Worm (Caenorhabditis elegans) whole organism, L4 larva: ENCODE data around the gene T26C11.8.

Source experiments
- D1046.2 ChIP-seq: fragments of 200-800 bp; sonication (Bioruptor generic); IDR thresholded peaks from 2 replicates; pipeline ENCODE4 v1.3.6; 2022; ENCODE audit warnings: missing genetic modification characterization, missing compliant biosample characterization
- F26F4.8 ChIP-seq: fragments of 200-800 bp; sonication (Bioruptor generic); conservative IDR thresholded peaks from 2 replicates; pipeline ENCODE4 v1.3.6; 2022; ENCODE audit warnings: missing genetic modification characterization, missing compliant biosample characterization
- F49E8.2 ChIP-seq: sonication (generic microtip); optimal IDR thresholded peaks from 2 replicates; lab custom pipeline; 2016; ENCODE audit warnings: missing compliant biosample characterization, mild to moderate bottlenecking, missing genetic modification characterization, borderline replicate concordance
- Y5F2A.4 ChIP-seq: fragments of 200-800 bp; sonication (Bioruptor generic); optimal IDR thresholded peaks from 2 replicates; lab custom pipeline; 2018; ENCODE audit warnings: mild to moderate bottlenecking, missing genetic modification characterization, missing compliant biosample characterization
- ZK546.5 ChIP-seq, 2 experiments: sonication (generic microtip); optimal IDR thresholded peaks; 2 replicates each; lab custom pipeline; 2017; ENCODE audit warnings: missing biosample characterization in 2 of 2, missing genetic modification characterization in 2 of 2
- aha-1 ChIP-seq: fragments of 150-350 bp; peaks from one replicate; lab custom pipeline; 2014; ENCODE audit warnings: missing biosample characterization, missing genetic modification characterization
- aly-2 ChIP-seq: sonication (generic microtip); optimal IDR thresholded peaks from 2 replicates; lab custom pipeline; 2018; ENCODE audit warnings: missing biosample characterization, missing genetic modification characterization
- arid-1 ChIP-seq: fragments of 200-800 bp; sonication (Bioruptor generic); conservative IDR thresholded peaks from 2 replicates; pipeline ENCODE4 v1.3.6; 2022; ENCODE audit warnings: missing genetic modification reagents, missing genetic modification characterization, missing compliant biosample characterization
- ceh-20 ChIP-seq: fragments of 200-800 bp; sonication (Bioruptor generic); IDR thresholded peaks from 2 replicates; pipeline ENCODE4 v1.3.6; 2022; ENCODE audit warnings: missing genetic modification reagents, missing genetic modification characterization, missing compliant biosample characterization
- ceh-28 ChIP-seq: fragments of 150-350 bp; optimal IDR thresholded peaks from 2 replicates; lab custom pipeline; 2014; ENCODE audit warnings: missing biosample characterization, missing genetic modification reagents, missing genetic modification characterization
- cey-2 ChIP-seq: sonication (generic microtip); optimal IDR thresholded peaks from 3 replicates; lab custom pipeline; 2017; ENCODE audit warnings: missing genetic modification characterization, mild to moderate bottlenecking, missing compliant biosample characterization, antibody characterized with exemption, borderline replicate concordance; ENCODE audit not compliant: insufficient read depth
- ctbp-1 ChIP-seq: fragments of 200-800 bp; sonication (Bioruptor generic); IDR thresholded peaks from 2 replicates; pipeline ENCODE4 v1.3.6; 2022; ENCODE audit warnings: missing genetic modification reagents, missing genetic modification characterization, missing compliant biosample characterization
- daf-16 ChIP-seq, 3 experiments: sonication (generic microtip); optimal IDR thresholded peaks; 2 replicates each; lab custom pipeline; 2016 to 2017; ENCODE audit warnings: missing genetic modification characterization in 3 of 3, missing genetic modification reagents in 3 of 3, mild to moderate bottlenecking in 2 of 3, missing compliant biosample characterization in 2 of 3, missing biosample characterization in 1 of 3, moderate library complexity in 1 of 3
- daf-19 ChIP-seq: fragments of 200-800 bp; sonication (Bioruptor generic); conservative IDR thresholded peaks from 2 replicates; pipeline ENCODE4 v1.3.6; 2022; ENCODE audit warnings: missing genetic modification characterization, missing compliant biosample characterization
- duxl-1 ChIP-seq: sonication (generic microtip); optimal IDR thresholded peaks from 2 replicates; lab custom pipeline; 2016; ENCODE audit warnings: mild to moderate bottlenecking, missing genetic modification characterization, moderate library complexity, missing compliant biosample characterization; ENCODE audit not compliant: poor library complexity
- egl-43 ChIP-seq: fragments of 200-800 bp; sonication (Bioruptor generic); IDR thresholded peaks from 2 replicates; pipeline ENCODE4 v1.3.6; 2022; ENCODE audit warnings: missing genetic modification reagents, missing genetic modification characterization, missing compliant biosample characterization
- hif-1 ChIP-seq, 2 experiments: sonication (generic microtip); optimal IDR thresholded peaks; 2 replicates each; lab custom pipeline; 2016 to 2017; ENCODE audit warnings: missing compliant biosample characterization in 2 of 2, missing genetic modification characterization in 2 of 2, missing genetic modification reagents in 2 of 2, missing genotype in 2 of 2, mild to moderate bottlenecking in 1 of 2
- hmg-1.1 ChIP-seq: fragments of 200-800 bp; sonication (Bioruptor generic); IDR thresholded peaks from 2 replicates; pipeline ENCODE4 v1.3.6; 2022; ENCODE audit warnings: missing genetic modification reagents, missing genetic modification characterization, missing compliant biosample characterization
- lim-7 ChIP-seq: fragments of 200-800 bp; sonication (Bioruptor generic); IDR thresholded peaks from 2 replicates; pipeline ENCODE4 v1.3.6; 2022; ENCODE audit warnings: missing genetic modification characterization, missing compliant biosample characterization
- lin-1 ChIP-seq: fragments of 200-800 bp; sonication (Bioruptor generic); IDR thresholded peaks from 2 replicates; pipeline ENCODE4 v1.3.6; 2022; ENCODE audit warnings: missing genetic modification reagents, missing genetic modification characterization, missing compliant biosample characterization
- lin-29 ChIP-seq: fragments of 200-800 bp; sonication (Bioruptor generic); IDR thresholded peaks from 2 replicates; pipeline ENCODE4 v1.3.6; 2022; ENCODE audit warnings: missing genetic modification reagents, missing genetic modification characterization, missing compliant biosample characterization
- lin-38 ChIP-seq: fragments of 200-800 bp; sonication (Bioruptor generic); IDR thresholded peaks from 2 replicates; pipeline ENCODE4 v1.3.6; 2022; ENCODE audit warnings: missing genetic modification reagents, missing genetic modification characterization, missing compliant biosample characterization
- lin-39 ChIP-seq: fragments of 150-350 bp; optimal IDR thresholded peaks from 2 replicates; lab custom pipeline; 2014; ENCODE audit warnings: missing biosample characterization, missing genetic modification reagents, missing genetic modification characterization
- lir-3 ChIP-seq: sonication (generic microtip); optimal IDR thresholded peaks from 2 replicates; lab custom pipeline; 2016; ENCODE audit warnings: mild to moderate bottlenecking, missing genetic modification characterization, missing compliant biosample characterization
- mdl-1 ChIP-seq, 2 experiments: fragments of 150-350 bp in 1 of 2; sonication (generic microtip) in 1 of 2; optimal IDR thresholded peaks; 2 replicates each; lab custom pipeline; 2014 to 2017; ENCODE audit warnings: missing biosample characterization in 2 of 2, missing genetic modification characterization in 2 of 2
- mdt-29 ChIP-seq: fragments of 200-800 bp; sonication (Bioruptor generic); IDR thresholded peaks from 2 replicates; pipeline ENCODE4 v1.3.6; 2022; ENCODE audit warnings: missing genetic modification reagents, missing genetic modification characterization, missing compliant biosample characterization
- mes-2 ChIP-seq: sonication (generic microtip); optimal IDR thresholded peaks from 2 replicates; lab custom pipeline; 2016; ENCODE audit warnings: missing genotype, mild to moderate bottlenecking, missing genetic modification characterization, missing compliant biosample characterization; ENCODE audit not compliant: poor library complexity, severe bottlenecking
- mxl-3 ChIP-seq: fragments of 200-800 bp; sonication (Bioruptor generic); optimal IDR thresholded peaks from 2 replicates; lab custom pipeline; 2018; ENCODE audit warnings: mild to moderate bottlenecking, missing genetic modification characterization, missing compliant biosample characterization
- nhr-102 ChIP-seq: sonication (generic microtip); optimal IDR thresholded peaks from 2 replicates; lab custom pipeline; 2016; ENCODE audit warnings: mild to moderate bottlenecking, missing genetic modification characterization, moderate library complexity, missing compliant biosample characterization
- nhr-11 ChIP-seq: fragments of 150-350 bp; optimal IDR thresholded peaks from 2 replicates; lab custom pipeline; 2014; ENCODE audit warnings: missing biosample characterization, missing genetic modification characterization
- nhr-25 ChIP-seq: sonication (generic microtip); optimal IDR thresholded peaks from 2 replicates; lab custom pipeline; 2017; ENCODE audit warnings: missing genetic modification characterization, mild to moderate bottlenecking, missing compliant biosample characterization, antibody characterized with exemption, moderate library complexity, borderline replicate concordance; ENCODE audit not compliant: insufficient read depth
- php-3 ChIP-seq: fragments of 200-800 bp; sonication (Bioruptor generic); IDR thresholded peaks from 2 replicates; pipeline ENCODE4 v1.3.6; 2022; ENCODE audit warnings: missing genetic modification reagents, missing genetic modification characterization, missing compliant biosample characterization
- pqm-1 ChIP-seq: sonication (generic microtip); optimal IDR thresholded peaks from 2 replicates; lab custom pipeline; 2017; ENCODE audit warnings: missing biosample characterization, missing genetic modification characterization
- rbr-2 ChIP-seq: sonication (generic microtip); optimal IDR thresholded peaks from 2 replicates; lab custom pipeline; 2016; ENCODE audit warnings: missing genotype, missing genetic modification characterization, missing compliant biosample characterization
- saeg-2 ChIP-seq: fragments of 200-800 bp; sonication (Bioruptor generic); IDR thresholded peaks from 2 replicates; pipeline ENCODE4 v1.3.6; 2022; ENCODE audit warnings: missing genetic modification reagents, missing genetic modification characterization, missing compliant biosample characterization
- set-16 ChIP-seq: fragments of 200-800 bp; sonication (Bioruptor generic); IDR thresholded peaks from 2 replicates; pipeline ENCODE4 v1.3.6; 2022; ENCODE audit warnings: missing genetic modification reagents, missing genetic modification characterization, missing compliant biosample characterization
- skn-1 ChIP-seq: fragments of 150-350 bp; optimal IDR thresholded peaks from 2 replicates; lab custom pipeline; 2014; ENCODE audit warnings: missing biosample characterization, missing genetic modification characterization
- snpc-1.2 ChIP-seq: fragments of 200-800 bp; sonication (Bioruptor generic); IDR thresholded peaks from 2 replicates; pipeline ENCODE4 v1.3.6; 2022; ENCODE audit warnings: missing genetic modification reagents, missing genetic modification characterization, missing compliant biosample characterization
- unc-39 ChIP-seq: sonication (generic microtip); optimal IDR thresholded peaks from 2 replicates; lab custom pipeline; 2017; ENCODE audit warnings: missing biosample characterization, missing genetic modification characterization
- unc-62 ChIP-seq, 3 experiments: fragments of 150-350 bp in 1 of 3; sonication (generic microtip); optimal IDR thresholded peaks in 2 of 3; peaks in 1 of 3; 1 replicate in 1 of 3; 2 replicates in 2 of 3; lab custom pipeline; 2014 to 2017; ENCODE audit warnings: missing biosample characterization in 3 of 3, missing genetic modification characterization in 3 of 3, missing genetic modification reagents in 3 of 3, missing genotype in 1 of 3
- zfp-3 ChIP-seq: fragments of 200-800 bp; sonication (Bioruptor generic); conservative IDR thresholded peaks from 2 replicates; pipeline ENCODE4 v1.3.6; 2022; ENCODE audit warnings: missing genetic modification reagents, missing genetic modification characterization, missing compliant biosample characterization
- zip-2 ChIP-seq: fragments of 150-350 bp; optimal IDR thresholded peaks from 2 replicates; lab custom pipeline; 2014; ENCODE audit warnings: missing biosample characterization, missing genetic modification characterization

T26C11.8 gene

ce11 chrX:1858616-1859015 is 1.9 kb upstream of the T26C11.8 start (continued):
- TF ChIP-seq mdl-1 (tag; optimal IDR thresholded peaks at IDR 0.05; lab: Kevin White, UChicago) (peak in 1 of 2 experiments; percentile 66), aly-2 (tag; lab: Kevin White, UChicago) (no peak), mxl-3 (peak; percentile 0), daf-16 (GFP tag; optimal IDR thresholded peaks at IDR 0.05; lab: Kevin White, UChicago) (peak in 1 of 2 experiments; percentile 43), daf-16 (tag; optimal IDR thresholded peaks at IDR 0.05; lab: Kevin White, UChicago) (no peak), skn-1 (tag; lab: Kevin White, UChicago) (no peak), ctbp-1 (GFP tag; lab: Robert Waterston, UW) (peak; percentile 69), lin-29 (GFP tag; lab: Robert Waterston, UW) (no peak), snpc-1.2 (GFP tag; lab: Robert Waterston, UW) (peak; percentile 78), rbr-2 (tag; lab: Kevin White, UChicago) (peak; percentile 76), saeg-2 (GFP tag; lab: Robert Waterston, UW) (0 out of 2 replicates have a peak, but pooled peaks have one; percentile 43), lim-7 (GFP tag; lab: Robert Waterston, UW) (peak; percentile 82), unc-62 (GFP tag; optimal IDR thresholded peaks at IDR 0.05 in 1 of 2; lab: Kevin White, UChicago) (peak in 1 of 2 experiments; percentile 53), unc-62 (tag; optimal IDR thresholded peaks at IDR 0.05; lab: Kevin White, UChicago) (no peak), php-3 (GFP tag; lab: Robert Waterston, UW) (peak; percentile 74; the same call in 1 of the 2 replicates), D1046.2 (GFP tag; lab: Robert Waterston, UW) (no peak), egl-43 (GFP tag; lab: Robert Waterston, UW) (peak; percentile 86), Y5F2A.4 (peak; percentile 31), lin-38 (GFP tag; lab: Robert Waterston, UW) (no peak), arid-1 (GFP tag; lab: Robert Waterston, UW) (peak; percentile 72; the same call in 1 of the 2 replicates)

- no peak for TF ChIP-seq unc-62 (GFP tag; optimal IDR thresholded peaks at IDR 0.05 in 1 of 2; lab: Kevin White, UChicago)
- no peak for TF ChIP-seq unc-62 (tag; optimal IDR thresholded peaks at IDR 0.05; lab: Kevin White, UChicago)
- no peak for TF ChIP-seq aly-2 (tag; lab: Kevin White, UChicago)
- TF ChIP-seq mdt-29 (GFP tag; lab: Robert Waterston, UW) = no peak
- TF ChIP-seq ceh-28 (tag; lab: Kevin White, UChicago) = no peak
These were observed 4.4 kb downstream of the T26C11.8 start, which contains the start of gene tbx-41 for ce11 chrX:1864946-1865345. Gene tbx-41, plus strand, starts transcription at chrX:1865246.

- TF ChIP-seq aha-1 (tag; lab: Kevin White, UChicago) (peak; percentile 57), ctbp-1 (GFP tag; lab: Robert Waterston, UW) (no peak), nhr-25 (no peak), lin-29 (GFP tag; lab: Robert Waterston, UW) (no peak), duxl-1 (tag; lab: Kevin White, UChicago) (peak; percentile 96), zfp-3 (GFP tag; lab: Robert Waterston, UW) (no peak), mes-2 (tag; lab: Kevin White, UChicago) (peak; percentile 48), pqm-1 (tag; lab: Kevin White, UChicago) (no peak), hmg-1.1 (GFP tag; lab: Robert Waterston, UW) (peak; percentile 39; the same call in 1 of the 2 replicates), hif-1 (tag; optimal IDR thresholded peaks at IDR 0.05; lab: Kevin White, UChicago) (no peak), unc-62 (GFP tag; optimal IDR thresholded peaks at IDR 0.05 in 1 of 2; lab: Kevin White, UChicago) (peak in 1 of 2 experiments; percentile 95), unc-62 (tag; optimal IDR thresholded peaks at IDR 0.05; lab: Kevin White, UChicago) (no peak)
These were observed 10.5 kb downstream of the T26C11.8 start for ce11 chrX:1870991-1871390.

ce11 chrX:1880665-1881064 is 20.1 kb downstream of the T26C11.8 start:
- TF ChIP-seq pqm-1 (tag; lab: Kevin White, UChicago) (no peak), nhr-11 (no peak), set-16 (GFP tag; lab: Robert Waterston, UW) (no peak), lin-39 (no peak), daf-19 (GFP tag; lab: Robert Waterston, UW) (no peak), nhr-102 (tag; lab: Kevin White, UChicago) (no peak), ZK546.5 (tag; optimal IDR thresholded peaks at IDR 0.05; lab: Kevin White, UChicago) (no peak), lin-29 (GFP tag; lab: Robert Waterston, UW) (no peak), zip-2 (tag; lab: Kevin White, UChicago) (peak; percentile 12), ceh-20 (GFP tag; lab: Robert Waterston, UW) (no peak; the same call in 1 of the 2 replicates), lir-3 (tag; lab: Kevin White, UChicago) (peak; percentile 46), lin-1 (no peak), aha-1 (tag; lab: Kevin White, UChicago) (no peak), mdl-1 (tag; optimal IDR thresholded peaks at IDR 0.05; lab: Kevin White, UChicago) (no peak), F49E8.2 (tag; lab: Kevin White, UChicago) (peak; percentile 19), unc-39 (tag; lab: Kevin White, UChicago) (no peak), cey-2 (no peak), F26F4.8 (GFP tag; lab: Robert Waterston, UW) (no peak)
